Fruit fly (Drosophila melanogaster): ENCODE data around the gene CG12123.

dm6 chrX:8410349-8411240, 31.6 kb downstream of the CG12123 start:
- peak; percentile 24 for TF ChIP-seq CG14655 (GFP tag; optimal IDR thresholded peaks at IDR 0.05)
- TF ChIP-seq EcR (GFP tag; optimal IDR thresholded peaks at IDR 0.05) = no peak
- no peak for TF ChIP-seq CG17806 (tag; optimal IDR thresholded peaks at IDR 0.05)
- no peak for TF ChIP-seq CG15710 (tag; optimal IDR thresholded peaks at IDR 0.05)
- TF ChIP-seq rn (GFP tag; IDR thresholded peaks at IDR 0.05) = no peak
- TF ChIP-seq CG10348 (GFP tag; IDR thresholded peaks at IDR 0.05) = no peak
